Worm (Caenorhabditis elegans) whole organism, late embryonic: ENCODE results near the gene clc-28.

Experiments
- C08G9.2 ChIP-seq: sonication (generic microtip); optimal IDR thresholded peaks from 2 replicates; lab custom pipeline; 2016; ENCODE audit warnings: mild to moderate bottlenecking, missing genetic modification characterization, moderate library complexity, missing compliant biosample characterization
- C38D4.7 ChIP-seq: fragments of 200-800 bp; sonication (Bioruptor generic); optimal IDR thresholded peaks from 2 replicates; lab custom pipeline; 2018; ENCODE audit warnings: mild to moderate bottlenecking, missing genetic modification characterization, moderate library complexity, missing compliant biosample characterization
- F13H6.1 ChIP-seq: sonication (generic microtip); optimal IDR thresholded peaks from 2 replicates; lab custom pipeline; 2016; ENCODE audit warnings: missing genetic modification characterization, missing compliant biosample characterization
- K09A11.1 ChIP-seq: sonication (generic microtip); optimal IDR thresholded peaks from 2 replicates; lab custom pipeline; 2017; ENCODE audit warnings: antibody characterized with exemption, mild to moderate bottlenecking, missing genetic modification characterization, missing compliant biosample characterization; ENCODE audit not compliant: insufficient read depth
- T23F11.4 ChIP-seq: fragments of 200-800 bp; sonication (Bioruptor generic); optimal IDR thresholded peaks from 2 replicates; lab custom pipeline; 2018; ENCODE audit warnings: mild to moderate bottlenecking, missing genetic modification characterization, missing compliant biosample characterization
- ceh-14 ChIP-seq: sonication (generic microtip); optimal IDR thresholded peaks from 2 replicates; lab custom pipeline; 2016; ENCODE audit warnings: missing genotype, missing genetic modification characterization, missing compliant biosample characterization
- ceh-18 ChIP-seq: sonication (generic microtip); optimal IDR thresholded peaks from 2 replicates; lab custom pipeline; 2016; ENCODE audit warnings: missing genetic modification characterization, missing compliant biosample characterization
- ceh-19 ChIP-seq: fragments of 200-800 bp; sonication (Bioruptor generic); optimal IDR thresholded peaks from 2 replicates; lab custom pipeline; 2018; ENCODE audit warnings: mild to moderate bottlenecking, missing genetic modification characterization, missing compliant biosample characterization
- ceh-24 ChIP-seq: sonication (generic microtip); optimal IDR thresholded peaks from 2 replicates; lab custom pipeline; 2016; ENCODE audit warnings: mild to moderate bottlenecking, missing genetic modification characterization, missing compliant biosample characterization
- ceh-34 ChIP-seq: sonication (generic microtip); optimal IDR thresholded peaks from 2 replicates; lab custom pipeline; 2016; ENCODE audit warnings: mild to moderate bottlenecking, missing genetic modification characterization, missing compliant biosample characterization
- ceh-45 ChIP-seq: fragments of 200-800 bp; sonication (Bioruptor generic); IDR thresholded peaks from 2 replicates; pipeline ENCODE4 v1.3.6; 2022; ENCODE audit warnings: missing genetic modification reagents, missing genetic modification characterization, missing compliant biosample characterization
- ceh-48 ChIP-seq: sonication (generic microtip); optimal IDR thresholded peaks from 2 replicates; lab custom pipeline; 2016; ENCODE audit warnings: missing genetic modification characterization, inconsistent platforms, missing compliant biosample characterization
- ceh-6 ChIP-seq: fragments of 200-800 bp; sonication (Bioruptor generic); optimal IDR thresholded peaks from 2 replicates; lab custom pipeline; 2018; ENCODE audit warnings: mild to moderate bottlenecking, missing genetic modification characterization, missing compliant biosample characterization
- ceh-9 ChIP-seq: sonication (generic microtip); optimal IDR thresholded peaks from 2 replicates; lab custom pipeline; 2016; ENCODE audit warnings: mild to moderate bottlenecking, missing genetic modification characterization, inconsistent platforms, missing compliant biosample characterization
- che-1 ChIP-seq: sonication (generic microtip); optimal IDR thresholded peaks from 2 replicates; lab custom pipeline; 2016; ENCODE audit warnings: mild to moderate bottlenecking, missing genetic modification characterization, missing compliant biosample characterization
- elt-4 ChIP-seq: sonication (generic microtip); optimal IDR thresholded peaks from 2 replicates; lab custom pipeline; 2016; ENCODE audit warnings: missing genetic modification characterization, missing compliant biosample characterization
- ets-4 ChIP-seq: sonication (generic microtip); optimal IDR thresholded peaks from 2 replicates; lab custom pipeline; 2016; ENCODE audit warnings: missing genetic modification characterization, missing compliant biosample characterization
- eyg-1 ChIP-seq: sonication (generic microtip); optimal IDR thresholded peaks from 2 replicates; lab custom pipeline; 2016; ENCODE audit warnings: missing genotype, missing genetic modification characterization, missing compliant biosample characterization
- gmeb-2 ChIP-seq: sonication (generic microtip); optimal IDR thresholded peaks from 2 replicates; lab custom pipeline; 2016; ENCODE audit warnings: missing genetic modification characterization, inconsistent platforms, missing compliant biosample characterization
- hlh-15 ChIP-seq: sonication (generic microtip); optimal IDR thresholded peaks from 2 replicates; lab custom pipeline; 2016; ENCODE audit warnings: missing genetic modification characterization, missing compliant biosample characterization
- hlh-6 ChIP-seq: sonication (generic microtip); optimal IDR thresholded peaks from 2 replicates; lab custom pipeline; 2016; ENCODE audit warnings: missing genotype, missing genetic modification characterization, missing compliant biosample characterization
- hlh-8 ChIP-seq: sonication (generic microtip); optimal IDR thresholded peaks from 2 replicates; lab custom pipeline; 2016; ENCODE audit warnings: missing genotype, missing genetic modification characterization, missing compliant biosample characterization
- lim-6 ChIP-seq: sonication (generic microtip); optimal IDR thresholded peaks from 2 replicates; lab custom pipeline; 2016; ENCODE audit warnings: missing genetic modification characterization, missing compliant biosample characterization
- lin-11 ChIP-seq: fragments of 200-800 bp; sonication (Bioruptor generic); optimal IDR thresholded peaks from 2 replicates; lab custom pipeline; 2018; ENCODE audit warnings: mild to moderate bottlenecking, missing genetic modification characterization, missing compliant biosample characterization
- madf-2 ChIP-seq: sonication (generic microtip); optimal IDR thresholded peaks from 2 replicates; lab custom pipeline; 2017; ENCODE audit warnings: missing genetic modification characterization, missing compliant biosample characterization
- mec-3 ChIP-seq: sonication (generic microtip); optimal IDR thresholded peaks from 2 replicates; lab custom pipeline; 2016; ENCODE audit warnings: borderline replicate concordance, missing genetic modification characterization, missing compliant biosample characterization
- nhr-11 ChIP-seq: fragments of 150-350 bp; optimal IDR thresholded peaks from 2 replicates; lab custom pipeline; 2014; ENCODE audit warnings: missing biosample characterization, missing genetic modification characterization
- nhr-232 ChIP-seq: sonication (generic microtip); optimal IDR thresholded peaks from 2 replicates; lab custom pipeline; 2016; ENCODE audit warnings: missing genetic modification characterization, missing compliant biosample characterization
- pat-9 ChIP-seq: fragments of 200-800 bp; sonication (Bioruptor generic); optimal IDR thresholded peaks from 2 replicates; lab custom pipeline; 2018; ENCODE audit warnings: mild to moderate bottlenecking, missing genetic modification characterization, moderate library complexity, missing compliant biosample characterization
- pha-2 ChIP-seq: sonication (generic microtip); optimal IDR thresholded peaks from 2 replicates; lab custom pipeline; 2017; ENCODE audit warnings: mild to moderate bottlenecking, missing genetic modification characterization, missing compliant biosample characterization
- pqm-1 ChIP-seq: sonication (generic microtip); optimal IDR thresholded peaks from 2 replicates; lab custom pipeline; 2016; ENCODE audit warnings: missing genetic modification characterization, missing compliant biosample characterization
- pros-1 ChIP-seq: fragments of 150-350 bp; optimal IDR thresholded peaks from 2 replicates; lab custom pipeline; 2014; ENCODE audit warnings: missing biosample characterization, missing genetic modification reagents, missing genetic modification characterization
- rnt-1 ChIP-seq: sonication (generic microtip); optimal IDR thresholded peaks from 2 replicates; lab custom pipeline; 2016; ENCODE audit warnings: missing genetic modification characterization, missing compliant biosample characterization
- tbx-2 ChIP-seq: sonication (generic microtip); optimal IDR thresholded peaks from 2 replicates; lab custom pipeline; 2016; ENCODE audit warnings: missing genetic modification characterization, missing compliant biosample characterization
- tbx-7 ChIP-seq: sonication (generic microtip); optimal IDR thresholded peaks from 2 replicates; lab custom pipeline; 2016; ENCODE audit warnings: missing genotype, missing genetic modification characterization, missing compliant biosample characterization
- ttx-3 ChIP-seq: sonication (generic microtip); optimal IDR thresholded peaks from 2 replicates; lab custom pipeline; 2016; ENCODE audit warnings: missing genetic modification reagents, missing genetic modification characterization, missing compliant biosample characterization
- unc-3 ChIP-seq, 2 experiments: fragments of 200-800 bp in 1 of 2; sonication (Bioruptor generic) in 1 of 2; sonication (generic microtip) in 1 of 2; conservative IDR thresholded peaks in 1 of 2; optimal IDR thresholded peaks in 1 of 2; 2 replicates each; pipeline versions ENCODE4 v1.3.6 to Lab custom; 2016 to 2022; ENCODE audit warnings: missing compliant biosample characterization in 2 of 2, missing genetic modification characterization in 2 of 2, missing genetic modification reagents in 1 of 2
- unc-42 ChIP-seq: sonication (generic microtip); optimal IDR thresholded peaks from 2 replicates; lab custom pipeline; 2016; ENCODE audit warnings: missing genotype, missing genetic modification characterization, missing compliant biosample characterization
- unc-86 ChIP-seq: sonication (generic microtip); optimal IDR thresholded peaks from 2 replicates; lab custom pipeline; 2016; ENCODE audit warnings: missing genetic modification characterization, missing compliant biosample characterization
- ztf-16 ChIP-seq: sonication (generic microtip); optimal IDR thresholded peaks from 2 replicates; lab custom pipeline; 2017; ENCODE audit warnings: missing genetic modification characterization, missing compliant biosample characterization

Gene clc-28

DNA sequence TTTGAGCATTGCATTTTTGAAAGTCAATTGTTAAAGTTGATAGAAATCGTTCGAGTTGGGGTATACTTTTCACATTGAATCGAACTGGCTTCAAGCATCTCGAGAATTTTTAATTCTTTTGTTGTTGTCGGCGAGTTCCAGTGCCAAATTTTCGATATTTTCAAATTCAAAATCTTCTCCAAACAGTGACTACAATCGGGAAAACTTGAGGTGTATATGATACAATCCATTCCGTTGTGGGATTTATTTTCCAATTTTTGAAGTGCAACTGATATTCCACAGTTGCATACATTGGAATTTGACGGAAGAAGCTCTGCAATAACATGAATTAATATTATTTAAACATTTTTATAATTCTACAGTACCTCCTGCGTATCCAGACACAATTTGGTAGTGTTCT is 33.5 kb downstream of the clc-28 start:
- no peak for TF ChIP-seq ceh-34 (tag; lab: Kevin White, UChicago)
- TF ChIP-seq madf-2 (tag; lab: Kevin White, UChicago), result no peak
- no peak for TF ChIP-seq C08G9.2 (tag; lab: Kevin White, UChicago)
- no peak for TF ChIP-seq pros-1
- no peak for TF ChIP-seq ttx-3 (tag; lab: Kevin White, UChicago)
- TF ChIP-seq eyg-1 (tag; lab: Kevin White, UChicago), result no peak
- no peak for TF ChIP-seq tbx-2 (tag; lab: Kevin White, UChicago)
- TF ChIP-seq gmeb-2 (tag; lab: Kevin White, UChicago), result no peak
- TF ChIP-seq elt-4 (tag; lab: Kevin White, UChicago), result no peak
- TF ChIP-seq ceh-24 (tag; lab: Kevin White, UChicago), result no peak
- no peak for TF ChIP-seq C38D4.7 (GFP tag; lab: Kevin White, UChicago)
- no peak for TF ChIP-seq unc-86
- TF ChIP-seq nhr-11 (tag; lab: Kevin White, UChicago), result no peak
- TF ChIP-seq mec-3, result no peak

DNA sequence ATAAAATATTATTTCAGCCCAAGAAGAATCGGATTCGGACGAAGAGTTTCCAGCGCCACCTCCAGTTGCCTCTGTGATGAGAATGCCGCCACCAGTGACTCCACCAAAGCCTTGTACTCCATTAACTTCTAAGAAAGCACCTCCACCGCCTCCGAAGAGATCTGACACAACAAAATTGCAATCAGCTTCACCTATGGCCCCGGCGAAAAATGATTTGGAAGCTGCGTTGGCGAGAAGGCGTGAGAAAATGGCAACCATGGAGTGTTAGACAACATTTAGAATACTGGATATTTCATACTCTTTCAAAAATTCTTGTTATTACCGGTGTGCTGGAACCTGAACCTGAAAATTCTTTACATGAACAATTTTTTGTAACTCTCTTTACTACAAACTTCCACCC is 34.0 kb downstream of the clc-28 start:
- TF ChIP-seq nhr-232 (tag; lab: Kevin White, UChicago) (no peak), hlh-15 (tag; lab: Kevin White, UChicago) (no peak), nhr-11 (tag; lab: Kevin White, UChicago) (no peak), lin-11 (tag; lab: Kevin White, UChicago) (no peak), che-1 (tag; lab: Kevin White, UChicago) (no peak), hlh-8 (tag; lab: Kevin White, UChicago) (no peak), rnt-1 (no peak), ets-4 (tag; lab: Kevin White, UChicago) (no peak), mec-3 (no peak)
- TF ChIP-seq, all 69 proteins: peak for 0

DNA sequence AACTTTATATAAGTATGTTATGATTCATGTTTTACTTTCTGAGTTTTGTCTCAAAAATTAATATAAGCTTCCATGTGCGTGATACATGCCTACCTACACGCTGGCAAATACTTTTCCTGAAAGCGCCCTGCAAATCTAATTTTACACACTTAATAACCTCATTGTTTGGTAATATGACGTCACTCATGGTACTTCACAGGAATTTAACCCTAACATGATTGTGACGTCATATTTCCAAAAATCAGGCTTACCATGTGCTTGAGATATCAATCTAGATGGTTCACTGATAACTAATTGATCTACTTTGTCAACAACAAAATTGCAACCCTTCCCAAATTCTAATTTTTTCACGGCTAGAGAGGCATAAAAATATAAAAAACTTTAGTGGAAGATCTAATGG is 35.8 kb downstream of the clc-28 start:
- TF ChIP-seq nhr-232 (tag; lab: Kevin White, UChicago) (no peak), gmeb-2 (tag; lab: Kevin White, UChicago) (no peak), ceh-9 (tag; lab: Kevin White, UChicago) (no peak), C08G9.2 (tag; lab: Kevin White, UChicago) (no peak), rnt-1 (no peak), ceh-48 (tag; lab: Kevin White, UChicago) (no peak), ceh-18 (no peak), pqm-1 (tag; lab: Kevin White, UChicago) (no peak), F13H6.1 (no peak), T23F11.4 (GFP tag; lab: Kevin White, UChicago) (no peak)

DNA sequence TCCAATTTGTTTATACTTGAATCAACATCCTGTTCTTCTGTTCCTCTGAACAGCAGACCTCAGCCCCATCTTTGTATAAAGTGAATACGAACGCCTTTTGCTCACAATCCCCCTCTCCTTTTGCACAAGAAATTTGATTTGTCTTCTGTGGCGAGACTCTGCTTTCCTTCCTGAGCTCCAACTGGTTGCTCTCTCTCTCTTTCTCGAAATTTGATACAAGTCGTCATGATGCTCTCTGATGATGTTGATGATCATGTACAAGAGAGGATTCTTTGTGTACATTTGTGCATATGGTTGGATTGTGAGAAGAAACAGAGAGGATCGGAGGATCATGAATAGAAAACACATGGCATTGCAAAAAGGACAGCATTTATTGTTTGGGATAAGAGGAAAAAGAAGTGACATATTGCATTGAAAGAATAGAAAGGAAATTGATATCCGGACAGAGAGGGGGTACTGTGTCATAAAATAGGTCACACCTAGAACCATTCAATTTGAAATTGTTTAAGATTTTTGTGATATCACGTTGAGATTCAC is 38.3 kb downstream of the clc-28 start:
- TF ChIP-seq ztf-16 (tag; lab: Kevin White, UChicago), result no peak
- TF ChIP-seq K09A11.1 (tag; lab: Kevin White, UChicago), result no peak
- no peak for TF ChIP-seq unc-3 (GFP tag; conservative IDR thresholded peaks at IDR 0.05; lab: Robert Waterston, UW)
- no peak for TF ChIP-seq unc-3 (tag; optimal IDR thresholded peaks at IDR 0.05; lab: Kevin White, UChicago)
- no peak for TF ChIP-seq pha-2 (tag; lab: Kevin White, UChicago)
- peak; percentile 22 for TF ChIP-seq unc-42
- TF ChIP-seq tbx-7, result no peak
- no peak for TF ChIP-seq gmeb-2 (tag; lab: Kevin White, UChicago)
- no peak for TF ChIP-seq ceh-19
- TF ChIP-seq madf-2 (tag; lab: Kevin White, UChicago), result no peak
- no peak for TF ChIP-seq lim-6 (tag; lab: Kevin White, UChicago)
- no peak for TF ChIP-seq ceh-48 (tag; lab: Kevin White, UChicago)
- no peak for TF ChIP-seq pros-1
- TF ChIP-seq pat-9, result no peak
- no peak for TF ChIP-seq ceh-6 (GFP tag; lab: Kevin White, UChicago)
- TF ChIP-seq T23F11.4 (GFP tag; lab: Kevin White, UChicago), result no peak
- TF ChIP-seq ceh-34 (tag; lab: Kevin White, UChicago), result peak; percentile 82
- TF ChIP-seq che-1 (tag; lab: Kevin White, UChicago), result no peak
- no peak for TF ChIP-seq ceh-45 (GFP tag; lab: Robert Waterston, UW)
- TF ChIP-seq ceh-14 (tag; lab: Kevin White, UChicago), result no peak
- no peak for TF ChIP-seq hlh-15 (tag; lab: Kevin White, UChicago)
- peak; percentile 3 for TF ChIP-seq hlh-8 (tag; lab: Kevin White, UChicago)
- TF ChIP-seq tbx-2 (tag; lab: Kevin White, UChicago), result no peak
- no peak for TF ChIP-seq hlh-6 (tag; lab: Kevin White, UChicago)
- TF ChIP-seq elt-4 (tag; lab: Kevin White, UChicago), result no peak
